Fruit fly (Drosophila melanogaster) whole organism, embryonic: Measurements from ENCODE around the gene CG17111.

ENCODE experiments used
- Bdp1 ChIP-seq: fragments of 200-800 bp; sonication (Bioruptor generic); optimal IDR thresholded peaks from 3 replicates; lab custom pipeline; 2016; ENCODE audit warnings: missing biosample characterization, missing genetic modification characterization
- CG10321 ChIP-seq: fragments of 200-800 bp; sonication (Bioruptor generic); IDR thresholded peaks from 2 replicates; pipeline ENCODE4 v1.3.6; 2022; ENCODE audit warnings: missing biosample characterization, missing genetic modification characterization
- CG10565 ChIP-seq: fragments of 200-800 bp; sonication (Bioruptor generic); optimal IDR thresholded peaks from 3 replicates; lab custom pipeline; 2016; ENCODE audit warnings: missing biosample characterization, mild to moderate bottlenecking, missing genetic modification characterization
- CG12391 ChIP-seq: fragments of 200-800 bp; sonication (Bioruptor generic); optimal IDR thresholded peaks from 3 replicates; lab custom pipeline; 2018; ENCODE audit warnings: missing biosample characterization, mild to moderate bottlenecking, missing genetic modification characterization, moderate library complexity
- CG14014 ChIP-seq: fragments of 200-800 bp; sonication (Bioruptor generic); IDR thresholded peaks from 2 replicates; pipeline ENCODE4 v1.3.6; 2022; ENCODE audit warnings: missing biosample characterization, missing genetic modification characterization
- CG14710 ChIP-seq: fragments of 200-800 bp; sonication (Bioruptor generic); optimal IDR thresholded peaks from 3 replicates; lab custom pipeline; 2019; ENCODE audit warnings: missing biosample characterization, mild to moderate bottlenecking, missing genetic modification characterization, moderate library complexity
- CG18619 ChIP-seq: fragments of 200-800 bp; sonication (Bioruptor generic); optimal IDR thresholded peaks from 3 replicates; lab custom pipeline; 2017; ENCODE audit warnings: missing biosample characterization, mild to moderate bottlenecking, missing genetic modification characterization
- CG31224 ChIP-seq: fragments of 200-800 bp; sonication (Bioruptor generic); IDR thresholded peaks from 2 replicates; pipeline ENCODE4 v1.3.6; 2022; ENCODE audit warnings: missing biosample characterization, missing genetic modification characterization
- CG31441 ChIP-seq: fragments of 200-800 bp; sonication (Bioruptor generic); IDR thresholded peaks from 2 replicates; pipeline ENCODE4 v1.3.6; 2022; ENCODE audit warnings: missing biosample characterization, missing genetic modification characterization
- CG34376 ChIP-seq: fragments of 200-800 bp; sonication (Bioruptor generic); optimal IDR thresholded peaks from 2 replicates; lab custom pipeline; 2018; ENCODE audit warnings: missing biosample characterization, mild to moderate bottlenecking, missing genetic modification characterization
- CG4424 ChIP-seq: fragments of 200-800 bp; sonication (Bioruptor generic); optimal IDR thresholded peaks from 3 replicates; lab custom pipeline; 2016; ENCODE audit warnings: missing biosample characterization, missing genetic modification characterization
- CG8281 ChIP-seq: fragments of 200-800 bp; sonication (Bioruptor generic); optimal IDR thresholded peaks from 2 replicates; lab custom pipeline; 2018; ENCODE audit warnings: missing biosample characterization, mild to moderate bottlenecking, missing genetic modification characterization, moderate library complexity
- CG8359 ChIP-seq: fragments of 200-800 bp; sonication (Bioruptor generic); optimal IDR thresholded peaks from 2 replicates; lab custom pipeline; 2017; ENCODE audit warnings: missing biosample characterization, mild to moderate bottlenecking, missing genetic modification characterization, borderline replicate concordance
- CG8388 ChIP-seq: fragments of 200-800 bp; sonication (Bioruptor generic); optimal IDR thresholded peaks from 2 replicates; lab custom pipeline; 2019; ENCODE audit warnings: missing biosample characterization, mild to moderate bottlenecking, missing genetic modification characterization, moderate library complexity
- CG9437 ChIP-seq: fragments of 200-800 bp; sonication (Bioruptor generic); optimal IDR thresholded peaks from 2 replicates; lab custom pipeline; 2018; ENCODE audit warnings: missing biosample characterization, mild to moderate bottlenecking, missing genetic modification characterization
- CG9817 ChIP-seq: fragments of 200-800 bp; sonication (Bioruptor generic); optimal IDR thresholded peaks from 2 replicates; lab custom pipeline; 2018; ENCODE audit warnings: missing biosample characterization, mild to moderate bottlenecking, missing genetic modification characterization, moderate library complexity
- CoRest ChIP-seq: fragments of 200-800 bp; sonication (Bioruptor generic); optimal IDR thresholded peaks from 3 replicates; lab custom pipeline; 2018; ENCODE audit warnings: missing biosample characterization, mild to moderate bottlenecking, missing genetic modification characterization, moderate library complexity
- Fer2 ChIP-seq: fragments of 200-800 bp; sonication (Bioruptor generic); optimal IDR thresholded peaks from 2 replicates; lab custom pipeline; 2018; ENCODE audit warnings: missing biosample characterization, mild to moderate bottlenecking, missing genetic modification characterization, moderate library complexity
- HLH4C ChIP-seq: fragments of 200-800 bp; sonication (Bioruptor generic); IDR thresholded peaks from 3 replicates; pipeline ENCODE4 v1.3.6; 2022; ENCODE audit warnings: missing biosample characterization, missing genetic modification characterization; ENCODE audit not compliant: partially characterized antibody
- Hand ChIP-seq: fragments of 200-800 bp; sonication (Bioruptor generic); optimal IDR thresholded peaks from 2 replicates; lab custom pipeline; 2017; ENCODE audit warnings: mild to moderate bottlenecking, missing biosample characterization, missing genetic modification reagents, missing genetic modification characterization
- Lhr ChIP-seq: fragments of 200-800 bp; sonication (Bioruptor generic); optimal IDR thresholded peaks from 3 replicates; lab custom pipeline; 2017; ENCODE audit warnings: mild to moderate bottlenecking, missing biosample characterization, missing genetic modification reagents, missing genetic modification characterization
- Mad ChIP-seq: fragments of 200-800 bp; sonication (Bioruptor generic); optimal IDR thresholded peaks from 2 replicates; lab custom pipeline; 2016; ENCODE audit warnings: missing biosample characterization, missing genetic modification characterization
- Max ChIP-seq: fragments of 200-800 bp; sonication (Bioruptor generic); optimal IDR thresholded peaks from 2 replicates; lab custom pipeline; 2016; ENCODE audit warnings: missing biosample characterization, mild to moderate bottlenecking, missing genetic modification characterization
- Oaz ChIP-seq: fragments of 200-800 bp; sonication (Bioruptor generic); IDR thresholded peaks from 2 replicates; pipeline ENCODE4 v1.3.6; 2022; ENCODE audit warnings: missing biosample characterization, missing genetic modification characterization
- Vsx1 ChIP-seq: fragments of 200-800 bp; sonication (Bioruptor generic); optimal IDR thresholded peaks from 2 replicates; lab custom pipeline; 2017; ENCODE audit warnings: missing biosample characterization, mild to moderate bottlenecking, missing genetic modification characterization, missing genetic modification reagents
- ac ChIP-seq: fragments of 200-800 bp; sonication (Bioruptor generic); optimal IDR thresholded peaks from 3 replicates; lab custom pipeline; 2017; ENCODE audit warnings: missing biosample characterization, mild to moderate bottlenecking, missing genetic modification characterization
- ato ChIP-seq: fragments of 200-800 bp; sonication (Bioruptor generic); IDR thresholded peaks from 2 replicates; pipeline ENCODE4 v1.3.6; 2022; ENCODE audit warnings: missing biosample characterization, missing genetic modification characterization; ENCODE audit not compliant: partially characterized antibody
- az2 ChIP-seq: fragments of 200-800 bp; sonication (Bioruptor generic); optimal IDR thresholded peaks from 3 replicates; lab custom pipeline; 2016; ENCODE audit warnings: missing biosample characterization, missing genetic modification characterization
- cad ChIP-seq: fragments of >200 bp; optimal IDR thresholded peaks from 2 replicates; lab custom pipeline; 2017; ENCODE audit warnings: missing biosample characterization, missing genetic modification characterization
- chinmo ChIP-seq: fragments of 200-800 bp; sonication (Bioruptor generic); IDR thresholded peaks from 4 replicates; pipeline ENCODE4 v1.3.6; 2022; ENCODE audit warnings: missing biosample characterization, missing genetic modification characterization; ENCODE audit not compliant: partially characterized antibody
- dmrt11E ChIP-seq: fragments of 200-800 bp; sonication (Bioruptor generic); optimal IDR thresholded peaks from 3 replicates; lab custom pipeline; 2018; ENCODE audit warnings: missing biosample characterization, mild to moderate bottlenecking, missing genetic modification characterization, moderate library complexity
- dysf ChIP-seq: fragments of 200-800 bp; sonication (Bioruptor generic); IDR thresholded peaks from 3 replicates; pipeline ENCODE4 v1.3.6; 2022; ENCODE audit warnings: missing biosample characterization, missing genetic modification characterization
- en ChIP-seq: fragments of 200-800 bp; sonication (Bioruptor generic); optimal IDR thresholded peaks from 2 replicates; lab custom pipeline; 2016; ENCODE audit warnings: missing biosample characterization, missing genetic modification characterization
- fu2 ChIP-seq: fragments of 200-800 bp; sonication (Bioruptor generic); optimal IDR thresholded peaks from 2 replicates; lab custom pipeline; 2016; ENCODE audit warnings: missing biosample characterization, missing genetic modification characterization
- gfzf ChIP-seq: fragments of 200-800 bp; sonication (Bioruptor generic); optimal IDR thresholded peaks from 2 replicates; lab custom pipeline; 2016; ENCODE audit warnings: missing biosample characterization, mild to moderate bottlenecking, missing genetic modification characterization, moderate library complexity
- gsb ChIP-seq: fragments of 200-800 bp; sonication (Bioruptor generic); IDR thresholded peaks from 2 replicates; pipeline ENCODE4 v1.3.6; 2022; ENCODE audit warnings: missing biosample characterization, missing genetic modification characterization
- knrl ChIP-seq: fragments of 200-800 bp; sonication (Bioruptor generic); IDR thresholded peaks from 3 replicates; pipeline ENCODE4 v1.3.6; 2022; ENCODE audit warnings: missing biosample characterization, missing genetic modification characterization; ENCODE audit not compliant: partially characterized antibody
- mam ChIP-seq: fragments of 200-800 bp; sonication (Bioruptor generic); optimal IDR thresholded peaks from 3 replicates; lab custom pipeline; 2016; ENCODE audit warnings: missing biosample characterization, missing genetic modification characterization
- ro ChIP-seq: fragments of 200-800 bp; sonication (Bioruptor generic); IDR thresholded peaks from 2 replicates; pipeline ENCODE4 v1.3.6; 2022; ENCODE audit warnings: missing biosample characterization, missing genetic modification characterization
- scrt ChIP-seq: fragments of 200-800 bp; sonication (Bioruptor generic); optimal IDR thresholded peaks from 2 replicates; lab custom pipeline; 2018; ENCODE audit warnings: missing biosample characterization, mild to moderate bottlenecking, missing genetic modification characterization, moderate library complexity
- slbo ChIP-seq: fragments of 200-800 bp; sonication (Bioruptor generic); IDR thresholded peaks from 2 replicates; pipeline ENCODE4 v1.3.6; 2022; ENCODE audit warnings: missing biosample characterization, missing genetic modification characterization

Gene CG17111

dm6 chr3R:23067209-23067826 is at the start of gene CG17111 (continued):
- peak; percentile 15 for TF ChIP-seq az2 (GFP tag; lab: Kevin White, UChicago)
- no peak for TF ChIP-seq Hand
- no peak for TF ChIP-seq cad (GFP tag; lab: Kevin White, UChicago)
- TF ChIP-seq CG8281: no peak
- TF ChIP-seq Oaz: no peak
- no peak for TF ChIP-seq Vsx1 (GFP tag; lab: Kevin White, UChicago)
- TF ChIP-seq CG10565 (GFP tag; lab: Kevin White, UChicago): no peak
- TF ChIP-seq CG9817 (tag; lab: Kevin White, UChicago): no peak
- TF ChIP-seq chinmo (GFP tag; lab: Robert Waterston, UW): no peak
- peak; percentile 46 for TF ChIP-seq CG12391 (tag; lab: Kevin White, UChicago)
- no peak for TF ChIP-seq CG10321 (GFP tag; lab: Robert Waterston, UW)
- TF ChIP-seq Max: peak; percentile 6
- no peak for TF ChIP-seq Fer2 (tag; lab: Kevin White, UChicago)
- TF ChIP-seq HLH4C (GFP tag; lab: Robert Waterston, UW): no peak
- no peak for TF ChIP-seq fu2 (GFP tag; lab: Kevin White, UChicago)
- TF ChIP-seq Lhr (GFP tag; lab: Kevin White, UChicago): no peak
- TF ChIP-seq ac (GFP tag; lab: Kevin White, UChicago): no peak
- no peak for TF ChIP-seq mam (GFP tag; lab: Kevin White, UChicago)
- TF ChIP-seq dmrt11E: no peak
- no peak for TF ChIP-seq gfzf (GFP tag; lab: Kevin White, UChicago)
- no peak for TF ChIP-seq Bdp1 (GFP tag; lab: Kevin White, UChicago)
- peak; percentile 63 for TF ChIP-seq CoRest (tag; lab: Kevin White, UChicago)
- no peak for TF ChIP-seq Mad (GFP tag; lab: Kevin White, UChicago)
- peak; percentile 42 for TF ChIP-seq CG8388 (GFP tag; lab: Kevin White, UChicago)
- peak; percentile 55 for TF ChIP-seq CG9437 (GFP tag; lab: Kevin White, UChicago)
- no peak for TF ChIP-seq ato
- TF ChIP-seq slbo (GFP tag; lab: Robert Waterston, UW): 0 out of 2 replicates have a peak, but pooled peaks have one; percentile 11
- TF ChIP-seq dysf (GFP tag; lab: Robert Waterston, UW): peak; percentile 36; the same call in 2 of the 3 replicates
- no peak for TF ChIP-seq CG31224 (GFP tag; lab: Robert Waterston, UW)
- no peak for TF ChIP-seq gsb (GFP tag; lab: Robert Waterston, UW)
- TF ChIP-seq knrl (GFP tag; lab: Robert Waterston, UW): no peak
- TF ChIP-seq scrt: no peak
- peak; percentile 60; the same call in 1 of the 2 replicates for TF ChIP-seq CG31441 (GFP tag; lab: Robert Waterston, UW)
- TF ChIP-seq CG18619 (GFP tag; lab: Kevin White, UChicago): peak; percentile 35
- TF ChIP-seq CG14014 (GFP tag; lab: Robert Waterston, UW): no peak
- TF ChIP-seq en (GFP tag; lab: Kevin White, UChicago): no peak
- no peak for TF ChIP-seq CG14710 (tag; lab: Kevin White, UChicago)
- TF ChIP-seq ro (GFP tag; lab: Robert Waterston, UW): no peak
- TF ChIP-seq CG8359 (GFP tag; lab: Kevin White, UChicago): no peak
- TF ChIP-seq CG4424 (GFP tag; lab: Kevin White, UChicago): peak; percentile 26
- no peak for TF ChIP-seq CG34376 (GFP tag; lab: Kevin White, UChicago)
- TF ChIP-seq, all 482 proteins: peak for 81
